Fruit fly (Drosophila melanogaster): ENCODE data around the gene PH4alphaNE1.

Gene PH4alphaNE1

DNA sequence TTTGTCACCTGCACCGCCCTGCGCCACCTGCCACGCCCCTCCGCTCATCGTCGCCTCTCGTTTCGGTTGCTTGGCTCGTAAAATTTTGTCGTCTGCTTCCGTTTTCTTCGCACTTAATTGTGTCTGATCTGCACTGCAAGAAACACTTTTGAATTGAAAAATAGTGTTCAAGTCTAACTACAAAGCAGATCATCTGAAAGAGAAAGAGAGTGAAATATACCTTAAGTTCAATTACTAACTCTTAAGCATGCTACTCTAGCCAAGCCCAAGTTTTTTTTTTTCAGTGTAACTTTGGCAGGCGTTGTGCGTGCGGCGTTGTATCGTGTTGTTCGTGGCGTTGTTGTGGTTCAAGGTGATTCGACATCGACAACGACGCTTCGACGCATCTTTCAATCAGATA is 40.1 kb upstream of the PH4alphaNE1 start (continued):
- TF ChIP-seq salr (GFP tag; optimal IDR thresholded peaks at IDR 0.05): peak; percentile 33 to 55
- no peak for TF ChIP-seq Hr38 (GFP tag; optimal IDR thresholded peaks at IDR 0.05)
- no peak for TF ChIP-seq vri (GFP tag; optimal IDR thresholded peaks at IDR 0.05)
- no peak for TF ChIP-seq CG6854 (GFP tag; optimal IDR thresholded peaks at IDR 0.05)
- peak; percentile 43 for TF ChIP-seq CG11762 (GFP tag; optimal IDR thresholded peaks at IDR 0.05; ENCODE audit: insufficient read depth)
- peak; percentile 37 for TF ChIP-seq spab (GFP tag; optimal IDR thresholded peaks at IDR 0.05)
- TF ChIP-seq CG3032 (tag; optimal IDR thresholded peaks at IDR 0.05): no peak
- peak; percentile 54 for TF ChIP-seq Eip75B (GFP tag; optimal IDR thresholded peaks at IDR 0.05)
- TF ChIP-seq cyc (GFP tag; optimal IDR thresholded peaks at IDR 0.05): peak; percentile 82
- peak; percentile 74 for TF ChIP-seq CG3919 (GFP tag; optimal IDR thresholded peaks at IDR 0.05)
- peak; percentile 71 for TF ChIP-seq pdm3 (GFP tag; optimal IDR thresholded peaks at IDR 0.05)
- peak; percentile 70 for TF ChIP-seq CG8119 (GFP tag; IDR thresholded peaks at IDR 0.05)
- peak; percentile 78 for TF ChIP-seq Eip78C (GFP tag)
- TF ChIP-seq CG15336 (GFP tag; IDR thresholded peaks at IDR 0.05): peak; percentile 81
- peak; percentile 64 for TF ChIP-seq lz (GFP tag; optimal IDR thresholded peaks at IDR 0.05)
- TF ChIP-seq CG9139 (GFP tag; optimal IDR thresholded peaks at IDR 0.05): no peak
- TF ChIP-seq eg (GFP tag; IDR thresholded peaks at IDR 0.05): peak; percentile 86
- peak; percentile 51 for TF ChIP-seq CG1621 (tag; optimal IDR thresholded peaks at IDR 0.05)
- TF ChIP-seq CG6163 (GFP tag; IDR thresholded peaks at IDR 0.05): peak; percentile 84

DNA sequence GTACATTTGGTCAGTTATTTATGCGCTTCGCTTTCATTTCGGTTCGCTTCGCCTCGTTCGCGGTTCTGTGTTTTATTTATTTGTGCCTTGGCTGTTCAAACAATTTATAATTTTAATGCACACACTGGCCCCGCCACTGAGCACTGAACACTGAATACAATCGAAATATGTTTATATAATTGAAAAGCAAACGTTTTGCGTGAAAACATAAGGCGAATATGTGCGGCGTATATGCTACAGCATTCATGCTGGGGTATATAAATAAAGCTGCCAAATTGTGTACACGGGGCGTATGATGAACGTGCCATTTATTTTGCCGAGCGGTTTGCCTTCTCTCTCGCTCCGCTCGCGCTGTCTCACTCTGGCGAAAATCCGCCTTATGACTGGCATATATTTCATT is 36.8 kb upstream of the PH4alphaNE1 start:
- TF ChIP-seq fkh (GFP tag; optimal IDR thresholded peaks at IDR 0.05) (peak; percentile 73), CG32006 (GFP tag; optimal IDR thresholded peaks at IDR 0.05) (no peak)

DNA sequence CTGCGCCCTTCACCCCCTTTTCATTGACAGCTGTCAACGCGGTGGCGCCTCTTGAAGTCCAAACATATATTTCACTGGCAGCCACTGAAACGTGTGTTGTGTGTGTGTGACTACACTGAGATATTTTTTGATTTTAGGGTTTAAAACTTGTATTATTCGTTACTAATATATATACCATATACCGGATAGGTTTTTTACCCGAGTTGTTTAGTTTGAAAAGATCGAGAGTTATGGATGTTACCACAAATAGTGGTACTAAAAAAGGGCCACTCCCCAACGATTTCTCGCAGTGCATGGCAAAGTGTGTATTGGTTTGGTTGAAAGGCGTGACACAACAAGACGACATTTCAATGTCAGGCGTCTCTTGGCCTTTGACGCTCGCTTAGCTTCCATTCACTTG is 36.3 kb upstream of the PH4alphaNE1 start:
- TF ChIP-seq CG4318 (GFP tag; optimal IDR thresholded peaks at IDR 0.05) (no peak), CG7368 (GFP tag; optimal IDR thresholded peaks at IDR 0.05) (no peak), fd59A (GFP tag; optimal IDR thresholded peaks at IDR 0.05) (no peak), ss (GFP tag; optimal IDR thresholded peaks at IDR 0.05) (no peak), Eip93F (GFP tag; optimal IDR thresholded peaks at IDR 0.05) (no peak), Lpt (GFP tag; optimal IDR thresholded peaks at IDR 0.05) (no peak), CG11762 (GFP tag; optimal IDR thresholded peaks at IDR 0.05; ENCODE audit: insufficient read depth) (no peak)

DNA sequence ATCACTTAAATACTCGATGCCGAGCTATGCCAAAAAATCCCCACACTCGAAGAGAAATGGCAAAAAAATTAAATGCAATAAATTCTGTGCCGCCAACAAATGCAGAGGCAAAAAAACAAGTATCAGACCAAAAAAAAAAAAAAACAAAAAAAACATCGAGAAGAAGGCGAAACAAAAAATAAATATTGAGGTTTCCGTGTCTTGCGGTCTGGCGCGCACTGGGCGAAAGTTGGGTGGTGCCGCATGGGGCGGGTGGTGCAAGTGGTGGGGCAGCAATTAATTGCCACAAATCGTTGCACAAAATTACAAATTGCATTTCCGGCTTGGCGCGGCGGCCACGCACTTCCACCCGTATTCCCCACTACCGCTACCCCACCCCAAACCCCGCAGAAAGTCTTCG is 34.3 kb upstream of the PH4alphaNE1 start:
- TF ChIP-seq fkh (GFP tag; optimal IDR thresholded peaks at IDR 0.05) (no peak), vri (GFP tag; optimal IDR thresholded peaks at IDR 0.05) (no peak), Sox14 (GFP tag; optimal IDR thresholded peaks at IDR 0.05) (no peak), CG7368 (GFP tag; optimal IDR thresholded peaks at IDR 0.05) (no peak), Eip75B (GFP tag; optimal IDR thresholded peaks at IDR 0.05) (no peak), fd59A (GFP tag; optimal IDR thresholded peaks at IDR 0.05) (no peak), eg (GFP tag; IDR thresholded peaks at IDR 0.05) (peak; percentile 67; the same call in 2 of the 3 replicates), Eip93F (GFP tag; optimal IDR thresholded peaks at IDR 0.05) (no peak), CG3919 (GFP tag; optimal IDR thresholded peaks at IDR 0.05) (no peak), CG6163 (GFP tag; IDR thresholded peaks at IDR 0.05) (peak; percentile 25; the same call in 1 of the 3 replicates), CG15336 (GFP tag; IDR thresholded peaks at IDR 0.05) (0 out of 2 replicates have a peak, but pooled peaks have one; percentile 17), OdsH (GFP tag; optimal IDR thresholded peaks at IDR 0.05) (no peak), spab (GFP tag; optimal IDR thresholded peaks at IDR 0.05) (no peak), CG6276 (GFP tag; optimal IDR thresholded peaks at IDR 0.05) (peak; percentile 42), CG3032 (tag; optimal IDR thresholded peaks at IDR 0.05) (no peak)

DNA sequence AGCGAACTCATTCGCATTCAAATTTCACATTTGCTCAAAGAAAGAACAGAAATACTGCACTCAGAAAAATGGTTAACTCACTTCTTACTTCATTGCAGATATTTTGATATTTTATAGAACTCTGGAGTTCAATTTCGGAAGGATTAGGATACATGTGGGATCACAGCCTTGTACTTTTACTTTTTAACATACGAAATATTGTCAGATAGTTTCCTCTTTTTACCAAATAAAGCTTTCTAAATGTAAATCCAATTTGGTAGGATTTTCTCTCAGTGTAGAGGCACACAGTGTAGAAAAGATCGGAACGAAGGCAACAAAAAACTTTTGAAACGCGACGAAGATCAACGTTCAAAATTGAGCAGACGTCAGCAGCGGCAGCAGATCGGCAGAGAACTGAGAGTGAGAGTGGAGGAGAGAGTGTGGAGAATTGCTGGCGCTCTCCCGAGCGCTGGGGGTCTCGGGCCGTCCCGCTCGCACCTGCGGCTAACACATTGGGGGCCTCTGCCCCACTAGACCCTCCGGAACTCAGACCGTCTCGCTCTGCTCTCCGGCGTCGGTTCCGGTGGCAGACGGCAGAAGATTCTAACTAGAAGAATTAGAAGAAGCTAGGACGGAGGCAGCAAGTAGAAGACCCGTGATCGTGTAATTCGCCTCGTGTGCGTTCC is 32.0 kb upstream of the PH4alphaNE1 start, which contains the start of gene tmod:
Gene tmod (plus strand): TSS at position 619 of the 665 bp plus-strand sequence.
- TF ChIP-seq Eip75B (GFP tag; optimal IDR thresholded peaks at IDR 0.05) (peak; percentile 38), Lpt (GFP tag; optimal IDR thresholded peaks at IDR 0.05) (peak; percentile 29), svp (GFP tag) (peak; percentile 66), achi (GFP tag; optimal IDR thresholded peaks at IDR 0.05) (peak; percentile 49), CG32006 (GFP tag; optimal IDR thresholded peaks at IDR 0.05) (peak; percentile 67), OdsH (GFP tag; optimal IDR thresholded peaks at IDR 0.05) (peak; percentile 54), CG1621 (tag; optimal IDR thresholded peaks at IDR 0.05) (peak; percentile 75), CG6276 (GFP tag; optimal IDR thresholded peaks at IDR 0.05) (peak; percentile 78), vri (GFP tag; optimal IDR thresholded peaks at IDR 0.05) (no peak), Smox (GFP tag; optimal IDR thresholded peaks at IDR 0.05) (peak; percentile 35), Sox14 (GFP tag; optimal IDR thresholded peaks at IDR 0.05) (peak; percentile 51), CG8319 (GFP tag; optimal IDR thresholded peaks at IDR 0.05) (no peak), CG11762 (GFP tag; optimal IDR thresholded peaks at IDR 0.05; ENCODE audit: insufficient read depth) (peak; percentile 19), Sox102F (GFP tag; optimal IDR thresholded peaks at IDR 0.05) (peak; percentile 24), dac (GFP tag; optimal IDR thresholded peaks at IDR 0.05) (peak; percentile 45), esn (GFP tag; optimal IDR thresholded peaks at IDR 0.05) (peak; percentile 36), CG15336 (GFP tag; IDR thresholded peaks at IDR 0.05) (peak; percentile 85), cyc (GFP tag; optimal IDR thresholded peaks at IDR 0.05) (peak; percentile 49), Ets96B (tag; optimal IDR thresholded peaks at IDR 0.05) (peak; percentile 17), Gug (GFP tag; IDR thresholded peaks at IDR 0.05) (peak; percentile 51), Hr39 (GFP tag; optimal IDR thresholded peaks at IDR 0.05) (peak; percentile 26), Eip93F (GFP tag; optimal IDR thresholded peaks at IDR 0.05) (no peak), fkh (GFP tag; optimal IDR thresholded peaks at IDR 0.05) (peak; percentile 19)
